Fruit fly (Drosophila melanogaster): Measurements from ENCODE around the gene CG1896.

Gene CG1896

DNA sequence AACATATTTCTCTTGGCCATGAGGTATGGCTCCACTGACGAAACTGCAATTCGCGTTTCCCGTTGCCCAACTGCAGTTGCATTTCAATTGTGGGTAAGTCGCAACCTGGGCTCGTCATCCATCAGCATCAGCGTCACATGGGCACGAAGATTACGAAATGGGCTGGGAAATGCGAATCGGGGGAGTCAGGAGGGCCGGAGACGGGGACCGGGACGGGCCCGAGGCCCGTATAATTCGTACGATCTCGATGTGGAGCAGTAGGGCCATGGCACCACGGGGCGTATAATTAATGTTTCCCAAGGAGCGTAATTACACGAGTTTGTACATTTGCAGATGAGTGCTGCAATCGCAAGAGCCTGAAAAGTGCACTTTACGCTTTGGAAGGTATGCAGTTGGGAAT lies 21.1 kb downstream of the CG1896 start:
- TF ChIP-seq pan (optimal IDR thresholded peaks at IDR 0.05) (no peak), CG8478 (optimal IDR thresholded peaks at IDR 0.05) (no peak), Dll (optimal IDR thresholded peaks at IDR 0.05) (no peak), EcR (GFP tag; optimal IDR thresholded peaks at IDR 0.05) (no peak), psq (optimal IDR thresholded peaks at IDR 0.05) (no peak)

DNA sequence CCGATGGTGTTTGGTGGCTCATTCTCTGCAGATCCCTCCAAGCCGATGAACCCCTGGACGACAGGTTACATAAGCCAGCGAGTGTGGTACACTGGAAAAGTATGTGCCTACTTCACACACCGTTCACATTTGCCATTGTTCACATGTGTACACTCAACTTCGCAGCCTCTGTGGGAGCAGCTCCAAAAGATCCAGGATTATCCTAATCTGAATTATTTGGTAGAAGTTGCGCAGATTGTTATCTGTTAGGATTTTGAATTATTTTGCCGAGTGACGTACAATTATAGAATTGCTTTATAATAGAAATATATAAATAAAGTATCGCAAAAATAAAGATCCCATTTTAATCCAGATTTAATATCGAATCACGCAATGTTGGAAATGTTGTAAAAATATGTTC lies 23.4 kb downstream of the CG1896 start:
- TF ChIP-seq Dll (optimal IDR thresholded peaks at IDR 0.05) (no peak), CG8478 (optimal IDR thresholded peaks at IDR 0.05) (no peak), psq (optimal IDR thresholded peaks at IDR 0.05) (no peak), EcR (GFP tag; optimal IDR thresholded peaks at IDR 0.05) (no peak), pan (optimal IDR thresholded peaks at IDR 0.05) (no peak), usp (GFP tag; optimal IDR thresholded peaks at IDR 0.05) (no peak)

DNA sequence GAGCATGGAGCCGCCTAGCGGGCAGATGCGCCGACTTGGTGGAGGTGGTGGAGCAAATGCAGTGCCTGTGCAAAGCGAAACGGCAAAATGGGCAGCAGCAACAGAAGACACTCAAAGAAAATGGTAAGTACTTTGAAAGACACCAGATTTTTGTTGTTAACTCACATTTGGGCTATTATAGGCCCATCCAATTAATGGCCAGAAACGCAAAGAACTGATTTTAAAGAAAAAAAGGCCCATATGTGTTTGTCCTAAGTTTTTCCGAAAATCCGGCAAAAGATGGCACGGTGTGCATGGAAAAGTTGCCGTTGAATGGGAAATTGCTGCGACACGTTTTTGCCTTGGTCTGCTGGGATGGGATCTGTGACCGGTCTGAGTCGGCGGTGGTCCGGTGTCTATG lies 24.1 kb downstream of the CG1896 start:
- peak; percentile 10 for TF ChIP-seq Dll (optimal IDR thresholded peaks at IDR 0.05)
- TF ChIP-seq pan (optimal IDR thresholded peaks at IDR 0.05) = no peak
- TF ChIP-seq usp (GFP tag; optimal IDR thresholded peaks at IDR 0.05) = no peak

DNA sequence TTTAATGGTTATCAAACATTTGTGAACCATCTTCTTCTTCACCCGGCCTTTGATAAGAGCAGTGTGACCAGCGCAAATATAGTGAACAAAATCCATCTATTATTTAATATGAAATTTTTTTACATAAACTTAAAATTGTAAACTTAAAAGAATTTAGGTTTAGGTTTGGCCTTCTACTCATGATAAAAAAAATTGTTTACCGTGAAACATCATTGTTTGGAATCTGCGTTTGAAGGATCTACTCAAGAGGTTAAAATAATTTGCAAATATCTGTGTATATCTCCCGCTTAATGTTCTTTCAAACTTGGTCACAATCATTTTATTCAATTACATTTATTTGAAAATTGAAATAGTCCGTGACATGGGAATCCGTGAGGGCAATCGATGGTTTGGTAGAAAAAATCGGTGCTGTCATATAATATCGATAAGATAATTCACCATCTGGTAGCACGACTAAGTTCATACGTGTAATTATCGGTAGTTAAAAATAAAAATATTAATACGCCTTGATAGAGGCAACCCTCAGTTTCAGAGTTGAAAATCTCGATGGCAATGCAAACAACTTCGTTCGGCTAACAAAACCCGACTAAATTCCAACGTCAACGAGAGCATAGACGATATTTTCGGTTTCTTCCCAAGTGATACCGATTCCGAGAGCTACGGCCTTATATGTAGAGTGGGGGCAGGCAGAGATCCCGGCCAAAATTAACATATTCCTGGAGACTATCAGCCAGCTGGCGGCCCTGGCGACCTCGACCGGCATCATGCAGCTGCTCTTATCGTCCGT lies 27.9 kb downstream of the CG1896 start, which contains the start of the genes betaGlu and sip3:
Gene betaGlu (minus strand): TSS at position 59 of the 787 bp plus-strand sequence.
Gene sip3 (plus strand): TSS at position 430 of the 787 bp plus-strand sequence.
- TF ChIP-seq Dll (optimal IDR thresholded peaks at IDR 0.05) = no peak
- no peak for TF ChIP-seq CG8478 (optimal IDR thresholded peaks at IDR 0.05)
- TF ChIP-seq psq (optimal IDR thresholded peaks at IDR 0.05) = no peak

DNA sequence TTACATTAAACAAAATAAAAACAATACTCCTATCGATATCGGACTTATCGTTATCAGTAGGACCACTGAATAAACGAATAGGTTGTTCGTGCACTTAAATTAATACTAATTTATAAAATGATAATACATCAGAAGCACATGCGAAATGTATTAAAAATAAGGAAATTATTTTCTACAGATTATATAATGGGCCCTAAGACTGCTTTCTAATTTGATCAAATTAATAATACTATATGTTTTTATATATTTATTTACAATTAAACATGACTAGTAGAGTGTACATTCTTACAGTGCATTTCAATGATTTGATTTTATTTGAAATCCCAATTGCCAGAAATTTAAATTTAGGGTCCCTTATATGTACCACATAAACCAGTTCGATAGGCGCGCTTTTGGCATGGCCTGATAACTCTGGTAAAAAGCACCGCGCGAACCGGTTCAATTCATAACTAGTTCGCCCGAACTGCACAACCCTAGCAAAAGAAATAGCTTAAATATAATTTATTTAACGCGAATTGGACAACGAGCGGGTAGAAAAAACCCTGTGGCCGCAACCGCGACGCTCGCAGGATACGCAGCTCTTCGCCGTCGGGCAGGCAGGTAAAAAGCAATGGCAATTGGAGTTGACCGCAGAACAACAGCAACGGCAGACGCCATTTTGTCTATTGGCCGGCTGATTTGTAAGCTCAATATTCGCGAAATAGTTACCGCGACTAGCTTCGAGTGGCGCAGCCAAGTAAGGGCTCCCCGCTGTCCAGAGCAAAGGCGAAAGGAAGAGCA lies 32.7 kb downstream of the CG1896 start, which contains the start of the genes CG2126 and faf:
Gene CG2126 (minus strand): TSS at position 70 of the 780 bp plus-strand sequence.
Gene faf (plus strand): TSS at position 438 of the 780 bp plus-strand sequence.
- no peak for TF ChIP-seq CG8478 (optimal IDR thresholded peaks at IDR 0.05)

dm6 chr3R:31777482-31778165 lies 33.5 kb downstream of the CG1896 start:
- TF ChIP-seq Dll (optimal IDR thresholded peaks at IDR 0.05) (peak; percentile 77), EcR (GFP tag; optimal IDR thresholded peaks at IDR 0.05) (no peak)

DNA sequence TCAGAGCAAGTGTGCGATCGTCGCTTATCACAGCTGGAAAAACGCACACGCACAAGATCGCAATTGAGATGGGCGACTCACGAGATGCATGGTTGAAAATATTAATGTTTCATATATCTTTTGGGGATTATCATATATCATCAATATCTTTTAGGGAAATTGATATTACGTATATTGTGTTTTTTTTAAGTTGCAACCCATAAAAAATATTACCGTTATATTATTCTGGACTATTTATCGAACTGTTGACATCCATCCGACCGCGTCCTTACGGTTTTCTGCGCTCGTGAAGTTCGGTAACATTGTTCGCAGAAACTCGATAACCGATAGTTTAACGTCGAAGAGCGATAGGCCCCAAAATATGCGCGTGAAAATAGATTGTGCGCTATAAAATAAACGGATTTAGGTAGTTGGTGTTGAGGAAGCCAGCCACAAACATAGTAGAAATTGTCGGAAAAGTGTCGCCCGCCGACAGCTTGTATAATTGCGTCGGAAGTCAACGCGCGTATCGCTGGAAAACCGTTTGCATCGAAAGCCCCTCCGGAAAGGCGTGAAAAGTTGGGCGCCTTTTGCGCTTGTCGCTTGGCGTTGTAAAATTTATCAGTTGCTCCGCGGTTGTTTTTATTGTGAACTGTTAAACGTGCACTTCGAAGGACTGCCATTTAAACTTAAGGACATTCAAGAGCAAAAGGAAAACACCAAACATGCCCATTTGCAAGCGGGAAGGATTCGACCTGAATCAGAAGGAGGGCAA lies 49.8 kb downstream of the CG1896 start, which contains the start of the genes Mccc1 and Acf:
Gene Mccc1 (minus strand): TSS at position 244 of the 754 bp plus-strand sequence.
Gene Acf (plus strand): TSS at position 318 of the 754 bp plus-strand sequence.
- TF ChIP-seq pan (optimal IDR thresholded peaks at IDR 0.05) (no peak), usp (GFP tag; optimal IDR thresholded peaks at IDR 0.05) (no peak), psq (optimal IDR thresholded peaks at IDR 0.05) (no peak), Dll (optimal IDR thresholded peaks at IDR 0.05) (no peak), CG8478 (optimal IDR thresholded peaks at IDR 0.05) (no peak), EcR (GFP tag; optimal IDR thresholded peaks at IDR 0.05) (no peak)

DNA sequence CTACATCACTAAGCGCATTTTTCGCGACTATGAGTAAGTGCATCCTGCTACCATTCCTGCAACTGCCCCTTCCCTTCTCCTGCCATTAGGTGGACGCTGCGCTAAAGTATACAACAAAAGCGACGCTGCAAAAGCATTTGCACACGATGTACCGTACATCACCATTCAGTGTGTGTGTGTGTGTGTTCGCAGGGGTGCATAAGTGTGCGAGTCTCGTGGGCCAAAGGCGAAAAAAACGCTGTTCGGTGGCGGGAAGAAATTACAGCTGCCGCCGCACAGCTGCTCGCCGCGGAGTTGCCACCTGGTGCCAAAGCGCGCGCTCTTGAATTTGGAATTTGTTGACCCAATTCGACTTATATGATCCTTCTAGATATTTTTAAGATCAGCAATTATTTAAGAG lies 50.4 kb downstream of the CG1896 start:
- TF ChIP-seq pan (optimal IDR thresholded peaks at IDR 0.05) (no peak), psq (optimal IDR thresholded peaks at IDR 0.05) (no peak)
